Comparison of ENCODE assay signal across 5 worm cellular contexts in genomic region chrIII:4302780-4303179, ce11.
TF ChIP-seq lines count a peak whose summit lies in the region.

No protein-coding gene starts in this region.

TF ChIP-seq in whole organism, L1 larva, 84 proteins besides CTCF, POLR2A, EP300 and RAD21:
- TF ChIP-seq nhr-20 (tag; optimal IDR thresholded peaks at IDR 0.05; lab: Kevin White, UChicago) (peak; percentile 4), efl-3 (GFP tag; optimal IDR thresholded peaks at IDR 0.05; lab: Kevin White, UChicago) (no peak), nhr-85 (tag; lab: Kevin White, UChicago) (peak; percentile 73), mep-1 (tag; optimal IDR thresholded peaks at IDR 0.05; lab: Kevin White, UChicago) (peak; percentile 52), efl-1 (optimal IDR thresholded peaks at IDR 0.05; lab: Kevin White, UChicago) (no peak), efl-1 (GFP tag; optimal IDR thresholded peaks at IDR 0.05 in 1 of 2; lab: Kevin White, UChicago) (peak in 1 of 2 experiments; percentile 88), sptf-1 (tag; optimal IDR thresholded peaks at IDR 0.05; lab: Kevin White, UChicago) (no peak)

TF ChIP-seq in whole organism, L2 larva, 48 proteins besides CTCF, POLR2A, EP300 and RAD21:
- TF ChIP-seq nhr-25 (tag; optimal IDR thresholded peaks at IDR 0.05; lab: Kevin White, UChicago) (peak; percentile 21), ztf-11 (tag; optimal IDR thresholded peaks at IDR 0.05; lab: Kevin White, UChicago) (no peak)

TF ChIP-seq in whole organism, L3 larva, 47 proteins besides CTCF, POLR2A, EP300 and RAD21:
- TF ChIP-seq nhr-43 (tag; optimal IDR thresholded peaks at IDR 0.05; lab: Kevin White, UChicago; ENCODE audit: poor library complexity, severe bottlenecking) (no peak), nhr-25 (tag; optimal IDR thresholded peaks at IDR 0.05; lab: Kevin White, UChicago) (peak; percentile 47)

TF ChIP-seq in whole organism, L4 larva, 104 proteins besides CTCF, POLR2A, EP300 and RAD21:
- TF ChIP-seq daf-16 (GFP tag; optimal IDR thresholded peaks at IDR 0.05; lab: Kevin White, UChicago) (no peak), daf-16 (tag; optimal IDR thresholded peaks at IDR 0.05; lab: Kevin White, UChicago) (peak; percentile 55), dmd-9 (GFP tag; IDR thresholded peaks at IDR 0.05; lab: Robert Waterston, UW) (no peak)

TF ChIP-seq in whole organism, young adult, 124 proteins besides CTCF, POLR2A, EP300 and RAD21:
- no peak for TF ChIP-seq nfyb-1 (GFP tag; IDR thresholded peaks at IDR 0.05; lab: Robert Waterston, UW)
- no peak for TF ChIP-seq F39B2.1 (GFP tag; IDR thresholded peaks at IDR 0.05; lab: Robert Waterston, UW)
- TF ChIP-seq nhr-27 (tag; optimal IDR thresholded peaks at IDR 0.05; lab: Kevin White, UChicago), result no peak
- no peak for TF ChIP-seq F37B4.10 (GFP tag; IDR thresholded peaks at IDR 0.05; lab: Robert Waterston, UW)
- no peak for TF ChIP-seq F55B11.4 (tag; optimal IDR thresholded peaks at IDR 0.05; lab: Kevin White, UChicago; ENCODE audit: borderline replicate concordance, insufficient read depth)
- peak; percentile 65 for TF ChIP-seq lsl-1 (GFP tag; optimal IDR thresholded peaks at IDR 0.05; lab: Kevin White, UChicago)
- TF ChIP-seq Y56A3A.18 (GFP tag; IDR thresholded peaks at IDR 0.05; lab: Robert Waterston, UW), result no peak
- TF ChIP-seq atf-7 (tag; optimal IDR thresholded peaks at IDR 0.05; lab: Kevin White, UChicago), result no peak
- TF ChIP-seq cebp-1 (GFP tag; IDR thresholded peaks at IDR 0.05; lab: Robert Waterston, UW), result no peak
- no peak for TF ChIP-seq cebp-1 (tag; optimal IDR thresholded peaks at IDR 0.05; lab: Kevin White, UChicago)
- TF ChIP-seq efl-1 (GFP tag; optimal IDR thresholded peaks at IDR 0.05; lab: Kevin White, UChicago), result peak; percentile 29
- TF ChIP-seq aptf-3 (GFP tag; IDR thresholded peaks at IDR 0.05; lab: Robert Waterston, UW), result no peak
- no peak for TF ChIP-seq him-1 (tag; optimal IDR thresholded peaks at IDR 0.05; lab: Kevin White, UChicago)
- peak; percentile 29 for TF ChIP-seq xnd-1 (tag; optimal IDR thresholded peaks at IDR 0.05; lab: Kevin White, UChicago)
- no peak for TF ChIP-seq F49E8.2 (tag; optimal IDR thresholded peaks at IDR 0.05; lab: Kevin White, UChicago; ENCODE audit: insufficient read depth)
- no peak for TF ChIP-seq ceh-100 (GFP tag; IDR thresholded peaks at IDR 0.05; lab: Robert Waterston, UW)
- TF ChIP-seq madf-6 (GFP tag; IDR thresholded peaks at IDR 0.05; lab: Robert Waterston, UW), result peak; percentile 39; the same call in 1 of the 2 replicates
